Worm (Caenorhabditis elegans): Measurements from ENCODE around the gene T23G4.127.

Gene T23G4.127

DNA sequence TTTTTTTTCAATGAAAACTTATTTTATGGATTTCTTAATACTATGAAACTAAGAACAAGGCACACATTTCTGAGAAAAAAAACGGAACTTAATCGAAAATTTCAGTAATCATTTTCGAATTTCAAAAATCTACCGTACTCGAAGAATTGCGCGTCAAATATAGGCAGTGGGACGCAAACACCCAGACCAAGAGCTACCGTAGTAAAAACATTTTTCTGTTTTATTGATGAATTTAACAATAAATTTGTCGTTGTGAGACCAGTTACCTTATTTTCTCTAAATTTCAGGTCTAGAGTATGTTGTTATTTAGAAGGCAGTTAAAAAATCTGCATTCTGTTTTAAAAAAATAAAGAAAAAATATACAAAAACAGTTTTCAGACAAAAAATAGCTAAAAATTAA is 10.9 kb downstream of the T23G4.127 start:
- TF ChIP-seq elt-1 (tag; optimal IDR thresholded peaks at IDR 0.05; ENCODE audit: borderline replicate concordance, insufficient read depth) (no peak), nhr-2 (tag; optimal IDR thresholded peaks at IDR 0.05) (no peak), ham-2 (GFP tag; optimal IDR thresholded peaks at IDR 0.05) (no peak), zip-8 (tag; optimal IDR thresholded peaks at IDR 0.05) (no peak)

DNA sequence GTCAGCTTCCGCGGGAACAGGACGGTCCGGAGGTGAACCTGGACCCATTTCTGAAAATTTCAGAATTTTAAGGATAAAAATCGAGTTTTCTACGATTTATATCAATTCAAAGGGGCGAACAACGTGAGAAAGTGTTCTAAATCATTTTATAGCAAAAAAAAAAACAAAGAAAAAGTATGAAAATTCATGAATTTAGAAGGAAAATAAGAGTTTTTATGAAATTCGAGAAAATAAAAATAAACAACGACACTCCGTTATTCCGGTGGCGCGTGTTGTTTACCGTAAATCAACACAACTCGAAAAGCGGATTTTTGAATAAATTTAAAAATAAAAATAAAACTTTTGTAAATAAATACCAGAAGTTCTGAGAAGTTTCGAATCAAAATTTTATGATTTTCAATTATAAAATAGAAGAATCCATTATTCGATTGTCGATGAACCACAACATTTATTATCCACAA is 11.5 kb downstream of the T23G4.127 start, which contains the start of gene nyn-1:
Gene nyn-1, minus strand, starts transcription at position 51 of the 461 bp plus-strand sequence.
- TF ChIP-seq sptf-1 (tag; optimal IDR thresholded peaks at IDR 0.05) (no peak), sem-2 (GFP tag; optimal IDR thresholded peaks at IDR 0.05) (no peak), ceh-43 (GFP tag; optimal IDR thresholded peaks at IDR 0.05) (no peak), unc-39 (tag; optimal IDR thresholded peaks at IDR 0.05) (no peak), bed-3 (GFP tag; optimal IDR thresholded peaks at IDR 0.05) (no peak), lin-13 (tag; optimal IDR thresholded peaks at IDR 0.05) (no peak), mab-5 (tag; optimal IDR thresholded peaks at IDR 0.05) (no peak), mep-1 (tag; optimal IDR thresholded peaks at IDR 0.05) (no peak), ceh-39 (tag; optimal IDR thresholded peaks at IDR 0.05) (no peak), nhr-12 (tag; optimal IDR thresholded peaks at IDR 0.05) (no peak), flh-1 (GFP tag; optimal IDR thresholded peaks at IDR 0.05) (no peak), zip-8 (tag; optimal IDR thresholded peaks at IDR 0.05) (no peak), hlh-1 (tag; optimal IDR thresholded peaks at IDR 0.05) (no peak)

DNA sequence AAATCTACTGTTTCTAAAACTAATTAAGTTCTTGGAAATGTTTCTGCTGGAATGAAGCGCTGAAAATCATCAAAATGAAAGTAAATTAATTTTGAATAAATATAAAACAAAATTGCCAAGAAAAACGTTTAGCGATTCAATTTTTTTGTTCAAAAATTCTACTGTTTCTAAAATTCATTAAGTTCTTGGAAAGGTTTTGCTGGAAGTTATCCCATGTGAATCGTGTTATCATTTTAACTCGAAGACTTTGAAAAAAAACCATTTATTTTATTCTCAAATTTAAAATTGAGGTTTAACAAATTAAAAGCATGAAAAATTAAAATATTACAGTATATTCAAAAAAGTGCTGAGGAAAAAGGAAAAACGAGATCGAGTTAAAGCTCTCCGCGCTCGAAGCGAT is 13.7 kb downstream of the T23G4.127 start:
- TF ChIP-seq hlh-1 (tag; optimal IDR thresholded peaks at IDR 0.05) (no peak), snpc-4 (tag; optimal IDR thresholded peaks at IDR 0.05) (no peak), ceh-43 (GFP tag; optimal IDR thresholded peaks at IDR 0.05) (no peak), unc-120 (tag; optimal IDR thresholded peaks at IDR 0.05; ENCODE audit: poor library complexity, severe bottlenecking) (no peak), unc-62 (GFP tag; optimal IDR thresholded peaks at IDR 0.05) (no peak), nhr-237 (tag; optimal IDR thresholded peaks at IDR 0.05) (no peak), nhr-2 (tag; optimal IDR thresholded peaks at IDR 0.05) (no peak), lin-13 (tag; optimal IDR thresholded peaks at IDR 0.05) (no peak), cnd-1 (tag; optimal IDR thresholded peaks at IDR 0.05) (no peak)

DNA sequence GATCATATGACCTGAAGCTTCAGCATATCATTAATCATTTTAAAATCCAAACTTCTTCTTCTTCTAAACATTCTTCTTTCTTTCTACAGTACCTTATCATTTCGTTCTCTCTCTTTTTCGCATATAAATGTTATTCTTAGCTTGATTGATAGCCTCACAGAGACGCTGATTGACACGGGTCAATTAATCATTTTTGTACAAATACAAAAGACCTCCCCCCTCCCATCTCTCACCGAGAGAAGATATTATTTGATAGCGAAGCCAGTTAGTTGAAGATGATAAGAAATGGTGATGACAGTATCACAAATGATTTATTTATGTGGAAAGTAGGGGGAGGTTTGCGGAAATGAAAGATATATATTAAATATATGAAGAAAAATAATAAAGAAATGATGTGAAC is 15.8 kb downstream of the T23G4.127 start:
- peak; percentile 57 for TF ChIP-seq mab-5 (tag; optimal IDR thresholded peaks at IDR 0.05)
- TF ChIP-seq unc-62 (GFP tag; optimal IDR thresholded peaks at IDR 0.05) = peak; percentile 94
- no peak for TF ChIP-seq zip-8 (tag; optimal IDR thresholded peaks at IDR 0.05)
- TF ChIP-seq elt-3 (tag; optimal IDR thresholded peaks at IDR 0.05) = peak; percentile 78

DNA sequence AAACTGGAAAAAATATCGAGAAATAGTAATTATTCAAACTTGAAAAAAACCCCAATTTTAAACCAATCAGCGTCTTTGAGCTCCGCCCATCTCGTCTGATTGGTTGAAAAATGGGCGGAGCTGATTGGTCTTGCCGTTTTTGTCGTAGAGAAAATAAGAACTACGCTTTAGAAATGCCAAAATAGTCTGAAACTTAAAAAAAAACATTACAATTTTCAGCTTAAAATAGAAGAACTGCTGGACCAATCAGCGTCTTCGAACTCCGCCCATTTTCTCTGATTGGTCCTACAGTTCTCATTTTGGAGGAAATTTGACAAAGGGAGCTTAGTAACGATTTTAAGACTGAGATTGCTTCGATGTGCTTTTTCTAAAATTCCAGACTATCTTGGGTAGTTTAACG is 19.0 kb downstream of the T23G4.127 start:
- no peak for TF ChIP-seq cnd-1 (tag; optimal IDR thresholded peaks at IDR 0.05)

DNA sequence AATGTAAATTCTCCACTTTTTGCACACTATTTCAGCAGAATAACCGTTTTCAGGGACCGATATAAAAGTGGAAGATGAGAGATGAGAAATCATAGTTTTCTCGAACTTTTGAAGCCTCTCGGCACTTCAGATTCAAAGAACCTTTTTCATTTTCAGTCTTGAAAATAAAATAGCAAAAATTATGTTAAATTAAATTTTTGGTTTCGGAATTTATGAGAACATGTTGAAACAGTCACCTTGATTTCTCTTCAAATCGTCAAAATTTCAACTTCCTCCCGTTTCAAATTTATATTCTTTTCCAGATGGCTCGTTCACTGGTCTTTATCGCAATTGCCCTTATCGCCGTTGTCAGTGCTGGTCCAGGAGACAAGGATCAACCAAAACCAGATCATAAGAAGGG is 19.9 kb downstream of the T23G4.127 start, which contains the start of gene srlf-26:
Gene srlf-26, plus strand, starts transcription at position 301 of the 400 bp plus-strand sequence.
- TF ChIP-seq zip-8 (tag; optimal IDR thresholded peaks at IDR 0.05) = no peak
- no peak for TF ChIP-seq unc-120 (tag; optimal IDR thresholded peaks at IDR 0.05; ENCODE audit: poor library complexity, severe bottlenecking)
- TF ChIP-seq mep-1 (tag; optimal IDR thresholded peaks at IDR 0.05) = no peak
- no peak for TF ChIP-seq snpc-4 (tag; optimal IDR thresholded peaks at IDR 0.05)
- TF ChIP-seq lsy-2 (tag; optimal IDR thresholded peaks at IDR 0.05) = no peak
- no peak for TF ChIP-seq cnd-1 (tag; optimal IDR thresholded peaks at IDR 0.05)
- TF ChIP-seq nhr-76 (tag; optimal IDR thresholded peaks at IDR 0.05) = no peak
- TF ChIP-seq tbx-8 (GFP tag; optimal IDR thresholded peaks at IDR 0.05) = no peak
- TF ChIP-seq bed-3 (GFP tag; optimal IDR thresholded peaks at IDR 0.05) = no peak
- TF ChIP-seq unc-62 (GFP tag; optimal IDR thresholded peaks at IDR 0.05) = no peak
- TF ChIP-seq nhr-2 (tag; optimal IDR thresholded peaks at IDR 0.05) = no peak
- no peak for TF ChIP-seq nhr-12 (tag; optimal IDR thresholded peaks at IDR 0.05)
- TF ChIP-seq mab-5 (tag; optimal IDR thresholded peaks at IDR 0.05) = no peak
- TF ChIP-seq hlh-1 (tag; optimal IDR thresholded peaks at IDR 0.05) = no peak
- TF ChIP-seq ceh-43 (GFP tag; optimal IDR thresholded peaks at IDR 0.05) = no peak
- TF ChIP-seq nhr-237 (tag; optimal IDR thresholded peaks at IDR 0.05) = no peak
- TF ChIP-seq lin-13 (tag; optimal IDR thresholded peaks at IDR 0.05) = no peak
- TF ChIP-seq ztf-11 (tag; optimal IDR thresholded peaks at IDR 0.05) = no peak
- TF ChIP-seq ham-2 (GFP tag; optimal IDR thresholded peaks at IDR 0.05) = no peak

DNA sequence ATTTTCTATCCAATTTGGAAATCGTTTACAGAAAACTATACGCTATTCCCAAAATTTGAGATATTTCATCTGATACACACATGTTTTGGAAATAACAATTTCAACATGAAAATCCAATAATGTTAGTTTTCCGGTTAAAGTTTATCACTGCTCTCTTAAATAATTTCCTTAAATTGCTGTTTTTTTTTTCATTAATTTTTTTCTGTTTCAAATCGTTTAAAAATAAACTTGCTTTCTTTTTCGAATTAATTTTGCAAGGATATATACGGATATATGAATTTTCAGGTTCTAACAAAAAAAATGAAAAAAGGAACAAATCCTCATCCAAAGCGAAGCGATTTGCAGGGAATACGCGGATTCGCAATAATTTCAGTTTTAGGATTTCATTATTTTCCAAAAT is 25.0 kb downstream of the T23G4.127 start, which contains the start of gene oac-48:
Gene oac-48, plus strand, starts transcription at position 301 of the 400 bp plus-strand sequence.
- TF ChIP-seq tbx-8 (GFP tag; optimal IDR thresholded peaks at IDR 0.05) (no peak), mls-2 (tag; optimal IDR thresholded peaks at IDR 0.05) (no peak), ham-2 (GFP tag; optimal IDR thresholded peaks at IDR 0.05) (no peak), mab-5 (tag; optimal IDR thresholded peaks at IDR 0.05) (no peak), nhr-28 (tag; optimal IDR thresholded peaks at IDR 0.05) (no peak), sptf-1 (tag; optimal IDR thresholded peaks at IDR 0.05) (no peak), bed-3 (GFP tag; optimal IDR thresholded peaks at IDR 0.05) (no peak), elt-3 (tag; optimal IDR thresholded peaks at IDR 0.05) (no peak), cnd-1 (tag; optimal IDR thresholded peaks at IDR 0.05) (no peak), lin-32 (GFP tag; optimal IDR thresholded peaks at IDR 0.05) (no peak), ceh-43 (GFP tag; optimal IDR thresholded peaks at IDR 0.05) (no peak), M03D4.4 (tag; optimal IDR thresholded peaks at IDR 0.05) (no peak), nhr-237 (tag; optimal IDR thresholded peaks at IDR 0.05) (no peak), mep-1 (tag; optimal IDR thresholded peaks at IDR 0.05) (no peak), nhr-12 (tag; optimal IDR thresholded peaks at IDR 0.05) (no peak), elt-1 (tag; optimal IDR thresholded peaks at IDR 0.05; ENCODE audit: borderline replicate concordance, insufficient read depth) (no peak), zip-8 (tag; optimal IDR thresholded peaks at IDR 0.05) (no peak)
